Fruit fly (Drosophila melanogaster) whole organism, pupa: ENCODE data around the gene CG13299.

Experiments
- CG10348 ChIP-seq: fragments of 200-800 bp; sonication (Bioruptor generic); IDR thresholded peaks from 2 replicates; pipeline ENCODE4 v1.3.6; 2022; ENCODE audit warnings: missing biosample characterization, missing genetic modification characterization
- CG12605 ChIP-seq: fragments of 200-800 bp; sonication (Bioruptor generic); IDR thresholded peaks from 2 replicates; pipeline ENCODE4 v1.3.6; 2022; ENCODE audit warnings: missing biosample characterization, missing genetic modification characterization
- CG13204 ChIP-seq: fragments of 200-800 bp; sonication (Bioruptor generic); optimal IDR thresholded peaks from 2 replicates; lab custom pipeline; 2018; ENCODE audit warnings: missing biosample characterization, mild to moderate bottlenecking, missing genetic modification characterization, moderate library complexity
- CG14655 ChIP-seq: fragments of 200-800 bp; sonication (Bioruptor generic); optimal IDR thresholded peaks from 3 replicates; lab custom pipeline; 2017; ENCODE audit warnings: mild to moderate bottlenecking, missing biosample characterization, missing genetic modification reagents, missing genetic modification characterization
- CG15710 ChIP-seq: fragments of 200-800 bp; sonication (Bioruptor generic); optimal IDR thresholded peaks from 2 replicates; lab custom pipeline; 2018; ENCODE audit warnings: missing biosample characterization, mild to moderate bottlenecking, missing genetic modification characterization, moderate library complexity
- CG17806 ChIP-seq: fragments of 200-800 bp; sonication (Bioruptor generic); optimal IDR thresholded peaks from 2 replicates; lab custom pipeline; 2018; ENCODE audit warnings: missing biosample characterization, mild to moderate bottlenecking, missing genetic modification characterization, moderate library complexity
- CG32121 ChIP-seq: fragments of 200-800 bp; sonication (Bioruptor generic); IDR thresholded peaks from 2 replicates; pipeline ENCODE4 v1.3.6; 2022; ENCODE audit warnings: missing biosample characterization, missing genetic modification characterization
- CG34367 ChIP-seq: fragments of 200-800 bp; sonication (Bioruptor generic); optimal IDR thresholded peaks from 2 replicates; lab custom pipeline; 2018; ENCODE audit warnings: missing biosample characterization, mild to moderate bottlenecking, missing genetic modification characterization
- CG4496 ChIP-seq: fragments of 200-800 bp; sonication (Bioruptor generic); IDR thresholded peaks from 3 replicates; pipeline ENCODE4 v1.3.6; 2022; ENCODE audit warnings: missing biosample characterization, missing genetic modification characterization
- CG8159 ChIP-seq: fragments of 200-800 bp; sonication (Bioruptor generic); optimal IDR thresholded peaks from 3 replicates; lab custom pipeline; 2018; ENCODE audit warnings: missing biosample characterization, mild to moderate bottlenecking, missing genetic modification characterization, moderate library complexity
- CG8301 ChIP-seq: fragments of 200-800 bp; sonication (Bioruptor generic); optimal IDR thresholded peaks from 2 replicates; lab custom pipeline; 2018; ENCODE audit warnings: missing biosample characterization, mild to moderate bottlenecking, missing genetic modification characterization
- CG9948 ChIP-seq: fragments of 200-800 bp; sonication (Bioruptor generic); optimal IDR thresholded peaks from 2 replicates; lab custom pipeline; 2018; ENCODE audit warnings: missing biosample characterization, mild to moderate bottlenecking, missing genetic modification characterization, moderate library complexity
- D1 ChIP-seq: fragments of 200-800 bp; sonication (Bioruptor generic); optimal IDR thresholded peaks from 2 replicates; lab custom pipeline; 2018; ENCODE audit warnings: missing biosample characterization, mild to moderate bottlenecking, missing genetic modification characterization, moderate library complexity
- EcR ChIP-seq: fragments of 200-800 bp; sonication (Bioruptor generic); optimal IDR thresholded peaks from 3 replicates; lab custom pipeline; 2019; ENCODE audit warnings: missing biosample characterization, missing genetic modification characterization, mild to moderate bottlenecking, moderate library complexity, missing genetic modification reagents
- Ets98B ChIP-seq: fragments of 200-800 bp; sonication (Bioruptor generic); IDR thresholded peaks from 2 replicates; pipeline ENCODE4 v1.3.6; 2022; ENCODE audit warnings: missing biosample characterization, missing genetic modification characterization
- Pif1A ChIP-seq: fragments of 200-800 bp; sonication (Bioruptor generic); optimal IDR thresholded peaks from 3 replicates; lab custom pipeline; 2016; ENCODE audit warnings: missing biosample characterization, missing genetic modification characterization
- Pif1B ChIP-seq: fragments of 200-800 bp; sonication (Bioruptor generic); optimal IDR thresholded peaks from 3 replicates; lab custom pipeline; 2016; ENCODE audit warnings: missing biosample characterization, missing genetic modification characterization
- Snoo ChIP-seq: fragments of 200-800 bp; sonication (Bioruptor generic); optimal IDR thresholded peaks from 3 replicates; lab custom pipeline; 2017; ENCODE audit warnings: missing biosample characterization, mild to moderate bottlenecking, missing genetic modification characterization, inconsistent platforms
- fd96Ca ChIP-seq: fragments of 200-800 bp; sonication (Bioruptor generic); IDR thresholded peaks from 3 replicates; pipeline ENCODE4 v1.3.6; 2022; ENCODE audit warnings: missing biosample characterization, missing genetic modification characterization
- gl ChIP-seq: fragments of 200-800 bp; sonication (Bioruptor generic); optimal IDR thresholded peaks from 2 replicates; lab custom pipeline; 2018; ENCODE audit warnings: missing biosample characterization, mild to moderate bottlenecking, missing genetic modification characterization
- rn ChIP-seq: fragments of 200-800 bp; sonication (Bioruptor generic); IDR thresholded peaks from 2 replicates; pipeline ENCODE4 v1.3.6; 2022; ENCODE audit warnings: missing biosample characterization, missing genetic modification characterization

Gene CG13299

DNA sequence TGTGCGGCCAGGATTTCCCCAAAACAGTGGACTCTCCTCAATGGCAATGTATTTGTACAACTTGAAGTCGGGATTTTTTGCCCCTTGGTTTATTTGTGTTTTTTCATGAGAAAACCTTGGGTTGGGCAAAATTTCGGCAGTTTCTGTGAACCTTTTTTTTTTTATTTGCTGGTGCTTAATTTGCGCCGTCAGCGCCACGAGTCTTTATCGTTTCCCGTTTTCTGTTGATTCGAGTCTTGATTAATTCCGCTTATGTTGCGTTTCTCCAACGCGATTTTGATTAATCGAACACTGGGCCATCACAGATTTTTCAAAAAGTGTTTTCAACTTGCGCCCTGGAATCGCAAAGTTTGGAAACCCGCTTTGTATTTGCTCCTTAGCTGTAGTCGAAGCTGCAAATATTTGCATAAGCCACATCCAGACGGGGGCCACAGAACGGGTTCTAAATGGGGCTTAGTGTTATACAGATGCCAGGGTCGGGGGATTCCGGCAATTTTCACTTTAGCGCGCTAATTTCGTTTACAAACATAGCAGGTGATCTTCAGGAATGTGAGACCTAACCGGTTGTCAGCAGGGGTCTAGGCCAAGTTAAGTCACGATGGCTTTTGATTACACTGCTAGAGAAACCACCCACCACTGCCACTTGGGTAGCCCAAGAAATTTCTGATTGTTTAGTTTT lies 22.4 kb upstream of the CG13299 start:
- TF ChIP-seq CG8301 (tag; lab: Kevin White, UChicago) (peak; percentile 7), D1 (tag; lab: Kevin White, UChicago) (no peak)
- TF ChIP-seq, all 21 proteins: peak for 1

DNA sequence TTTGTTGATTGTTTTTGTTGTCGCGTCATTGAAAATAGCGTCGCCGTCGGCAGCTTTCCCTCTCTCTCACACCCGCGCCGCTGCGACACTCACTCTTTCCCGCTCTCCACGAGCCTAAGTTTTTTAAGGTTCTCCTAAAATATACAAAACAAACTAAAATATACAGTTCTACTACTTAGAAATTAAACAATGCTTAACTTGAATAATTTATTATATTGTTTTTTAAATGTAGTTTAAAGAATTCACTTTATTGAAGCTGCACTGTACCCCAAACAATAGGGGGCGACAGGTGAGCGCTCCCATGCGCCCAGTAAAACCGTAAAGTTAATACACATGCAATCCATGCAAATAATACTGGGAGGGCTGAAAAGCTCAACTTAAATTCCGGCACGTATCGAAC lies 21.6 kb upstream of the CG13299 start:
- no peak for TF ChIP-seq CG12605 (GFP tag; lab: Robert Waterston, UW)
- TF ChIP-seq CG4496, result no peak
- no peak for TF ChIP-seq CG34367
- TF ChIP-seq Snoo (tag; lab: Kevin White, UChicago), result no peak
- TF ChIP-seq rn (GFP tag; lab: Robert Waterston, UW), result no peak
- TF ChIP-seq CG13204 (GFP tag; lab: Kevin White, UChicago), result no peak
- no peak for TF ChIP-seq CG17806 (tag; lab: Kevin White, UChicago)
- no peak for TF ChIP-seq Pif1B (GFP tag; lab: Kevin White, UChicago)
- TF ChIP-seq CG15710, result no peak

DNA sequence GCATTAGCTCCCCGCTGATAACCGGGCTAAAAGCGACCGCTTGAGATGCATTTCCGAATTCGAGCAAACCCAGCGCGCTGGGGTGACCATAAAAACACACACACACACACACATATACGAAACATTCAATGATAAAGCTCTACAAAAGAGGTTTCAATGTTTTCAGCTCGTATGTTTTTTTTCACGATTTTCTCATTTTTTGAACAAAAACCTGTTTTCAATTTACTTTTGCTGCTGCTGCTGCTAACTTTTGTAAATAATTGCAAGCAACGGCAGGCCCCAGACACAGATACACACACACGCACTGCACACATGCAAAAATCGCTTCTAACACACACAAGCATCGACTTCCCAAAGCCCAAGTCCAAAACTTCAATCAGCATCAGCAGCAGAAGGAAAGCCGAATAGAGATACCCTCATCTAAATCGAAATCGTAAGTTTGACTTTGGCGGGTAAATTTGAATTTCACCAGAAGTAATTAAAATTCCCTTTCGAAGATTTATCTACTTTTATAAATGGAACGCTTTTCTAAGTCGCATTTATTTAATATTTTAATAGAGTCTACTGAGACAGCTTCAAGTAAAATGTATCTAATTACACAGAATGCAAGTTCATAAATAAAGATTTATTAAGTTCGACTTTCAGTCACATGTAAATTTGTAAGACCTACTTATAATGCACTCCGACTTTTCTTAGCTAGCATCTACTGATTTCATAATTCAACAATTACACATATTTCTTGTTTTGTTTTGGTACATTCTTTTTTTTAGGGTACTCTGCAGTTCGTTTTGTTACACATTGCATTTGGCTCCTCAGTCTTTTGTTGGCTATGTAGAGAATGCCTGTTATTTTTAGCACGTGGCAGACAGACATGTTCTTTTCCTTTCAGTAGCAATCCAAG lies 17.3 kb upstream of the CG13299 start:
- TF ChIP-seq D1 (tag; lab: Kevin White, UChicago) (no peak), rn (GFP tag; lab: Robert Waterston, UW) (no peak), Snoo (tag; lab: Kevin White, UChicago) (no peak), Pif1A (GFP tag; lab: Kevin White, UChicago) (peak; percentile 4), Ets98B (peak; percentile 68), CG32121 (GFP tag; lab: Robert Waterston, UW) (peak; percentile 56; the same call in 1 of the 2 replicates), CG17806 (tag; lab: Kevin White, UChicago) (no peak), CG4496 (peak; percentile 58; the same call in 2 of the 3 replicates), CG15710 (no peak), CG34367 (no peak), EcR (no peak), CG9948 (peak; percentile 2), CG10348 (GFP tag; lab: Robert Waterston, UW) (no peak), CG13204 (GFP tag; lab: Kevin White, UChicago) (peak; percentile 37), Pif1B (GFP tag; lab: Kevin White, UChicago) (no peak), CG8159 (tag; lab: Kevin White, UChicago) (no peak), CG12605 (GFP tag; lab: Robert Waterston, UW) (peak; percentile 71), CG8301 (tag; lab: Kevin White, UChicago) (no peak), CG14655 (GFP tag; lab: Kevin White, UChicago) (peak; percentile 39), gl (tag; lab: Kevin White, UChicago) (no peak), fd96Ca (peak; percentile 63; the same call in 2 of the 3 replicates)
- TF ChIP-seq, all 21 proteins: peak for 9

DNA sequence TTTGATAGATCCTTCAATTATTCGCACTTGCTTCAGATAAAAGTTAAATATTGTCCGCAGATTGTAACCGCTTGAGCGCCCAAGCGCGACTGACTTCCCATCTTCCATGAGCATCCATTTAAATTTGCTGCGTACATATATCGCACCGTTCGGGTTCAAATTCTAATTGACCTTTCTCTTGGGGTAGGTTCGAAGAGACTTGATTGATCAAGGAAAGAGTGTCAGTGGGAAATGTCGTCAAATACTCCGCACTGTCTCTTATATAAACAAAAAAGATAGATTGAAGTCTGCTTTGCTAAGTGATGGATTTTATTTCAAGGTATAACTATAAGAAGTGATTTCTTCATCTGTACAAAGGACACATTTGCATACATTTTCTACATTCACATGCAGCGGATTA lies 13.5 kb upstream of the CG13299 start, which contains the start of gene Mdr65:
TSS of gene Mdr65 (minus strand) at position 101 of the 400 bp plus-strand sequence.
- TF ChIP-seq CG17806 (tag; lab: Kevin White, UChicago) (no peak), CG14655 (GFP tag; lab: Kevin White, UChicago) (no peak), CG9948 (no peak), rn (GFP tag; lab: Robert Waterston, UW) (no peak), Ets98B (no peak)

DNA sequence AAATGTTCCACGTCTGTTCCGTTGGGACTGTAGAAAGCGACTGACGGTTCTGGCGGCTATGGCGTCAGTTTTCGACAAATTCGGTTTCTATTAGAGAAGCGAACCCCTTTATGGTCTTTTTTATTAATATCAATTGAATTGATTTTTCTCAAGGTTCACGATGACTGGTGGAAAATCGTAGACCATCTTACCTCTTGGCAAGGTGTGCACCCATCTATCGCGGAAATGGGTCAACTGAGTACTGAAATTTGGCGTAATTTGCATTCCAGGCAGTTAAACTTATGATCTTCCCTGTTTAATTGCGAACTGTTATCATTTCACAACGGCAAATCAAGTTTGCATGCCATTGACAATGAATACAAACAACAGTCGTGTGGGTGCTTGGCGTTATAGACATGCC lies 7.8 kb upstream of the CG13299 start, which contains the start of gene CG10226:
TSS of gene CG10226 (minus strand) at position 101 of the 400 bp plus-strand sequence.
- no peak for TF ChIP-seq CG8301 (tag; lab: Kevin White, UChicago)
- no peak for TF ChIP-seq CG15710
- no peak for TF ChIP-seq CG14655 (GFP tag; lab: Kevin White, UChicago)
- no peak for TF ChIP-seq rn (GFP tag; lab: Robert Waterston, UW)
- TF ChIP-seq fd96Ca, result no peak
- TF ChIP-seq, all 21 proteins: peak for 0

DNA sequence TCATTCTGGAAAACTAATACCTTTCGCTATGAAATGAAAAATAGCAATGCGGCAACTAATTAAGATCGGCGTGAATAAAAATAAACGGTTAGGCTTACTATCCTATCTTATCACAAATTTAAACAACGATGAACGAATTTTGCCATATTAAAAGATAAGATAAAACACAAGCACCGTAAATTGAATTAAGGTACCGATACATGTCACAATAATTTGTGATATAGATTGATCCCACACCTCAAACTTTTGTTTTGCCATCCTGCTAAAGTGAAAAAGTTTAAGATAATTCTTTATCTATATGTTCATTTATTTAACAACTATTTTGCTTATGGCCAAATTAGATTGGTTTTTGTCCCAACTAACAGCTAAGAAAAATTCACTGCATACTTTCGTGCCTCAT lies 1.9 kb upstream of the CG13299 start, which contains the start of gene CG42714:
TSS of gene CG42714 (minus strand) at position 22 of the 400 bp plus-strand sequence.
- TF ChIP-seq CG8301 (tag; lab: Kevin White, UChicago) (no peak), Pif1A (GFP tag; lab: Kevin White, UChicago) (no peak), gl (tag; lab: Kevin White, UChicago) (no peak), CG13204 (GFP tag; lab: Kevin White, UChicago) (no peak), Pif1B (GFP tag; lab: Kevin White, UChicago) (no peak), CG32121 (GFP tag; lab: Robert Waterston, UW) (no peak), CG8159 (tag; lab: Kevin White, UChicago) (no peak), CG4496 (no peak)
